Fruit fly (Drosophila melanogaster): ENCODE measurements around the gene CG11251.

DNA sequence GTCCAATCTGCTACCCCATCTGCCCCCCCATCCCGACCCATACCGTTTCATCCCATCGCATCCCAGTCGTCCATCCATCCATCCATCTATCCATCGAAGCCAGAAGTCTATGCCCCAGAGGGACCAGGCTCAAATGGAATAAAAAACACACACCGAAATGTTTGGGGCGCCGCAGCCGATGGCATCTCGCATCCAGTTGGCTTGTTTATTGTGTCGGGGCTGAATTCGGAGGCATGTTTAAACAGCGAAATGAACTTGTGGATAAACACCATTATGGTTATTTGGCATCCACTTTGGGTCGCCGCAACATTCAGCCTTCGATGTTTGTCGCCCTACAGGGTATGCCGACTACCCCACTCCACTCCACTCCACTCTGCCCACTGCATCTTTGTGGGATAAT lies 9.4 kb downstream of the CG11251 start:
- TF ChIP-seq CG14655 (GFP tag; optimal IDR thresholded peaks at IDR 0.05) (no peak), CG9948 (tag; optimal IDR thresholded peaks at IDR 0.05) (no peak), CG34367 (tag; optimal IDR thresholded peaks at IDR 0.05) (no peak), CG4496 (GFP tag; IDR thresholded peaks at IDR 0.05) (no peak), CG8301 (tag; optimal IDR thresholded peaks at IDR 0.05) (no peak), CG15710 (tag; optimal IDR thresholded peaks at IDR 0.05) (no peak), CG32121 (GFP tag; IDR thresholded peaks at IDR 0.05) (no peak), Pif1B (GFP tag; optimal IDR thresholded peaks at IDR 0.05) (no peak), EcR (GFP tag; optimal IDR thresholded peaks at IDR 0.05) (no peak), CG13204 (GFP tag; optimal IDR thresholded peaks at IDR 0.05) (no peak)

Measured in whole organism, pupa.